Worm (Caenorhabditis elegans): ENCODE results near the gene hgap-2.

hgap-2 gene

DNA sequence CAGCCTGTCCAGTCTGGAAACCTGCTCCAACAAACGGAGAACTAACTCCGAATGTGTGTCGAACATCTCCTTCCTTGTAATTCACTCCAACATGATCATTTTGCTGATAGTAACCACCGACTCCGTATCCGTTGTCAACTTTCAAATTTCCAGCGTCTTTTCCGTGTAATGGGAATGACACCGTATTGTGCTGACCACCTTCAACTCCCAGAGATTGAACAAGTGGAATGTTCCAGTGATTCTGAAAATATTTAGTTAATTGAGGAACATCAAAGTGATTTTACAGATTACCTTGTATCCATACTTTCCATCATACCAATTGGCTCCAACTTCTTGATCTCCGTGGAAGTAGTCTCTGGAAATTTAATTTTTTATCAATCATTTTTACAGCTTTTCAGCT is 56.8 kb downstream of the hgap-2 start:
- TF ChIP-seq skn-1 (tag; optimal IDR thresholded peaks at IDR 0.05) (no peak), lin-13 (GFP tag; optimal IDR thresholded peaks at IDR 0.05) (no peak), mep-1 (tag; optimal IDR thresholded peaks at IDR 0.05) (no peak), nhr-19 (GFP tag; conservative IDR thresholded peaks at IDR 0.05) (no peak), jun-1 (tag; optimal IDR thresholded peaks at IDR 0.05) (no peak), snpc-4 (tag; optimal IDR thresholded peaks at IDR 0.05) (no peak), unc-98 (GFP tag; IDR thresholded peaks at IDR 0.05) (no peak), aha-1 (tag; optimal IDR thresholded peaks at IDR 0.05) (no peak), sup-37 (GFP tag; optimal IDR thresholded peaks at IDR 0.05) (no peak)

DNA sequence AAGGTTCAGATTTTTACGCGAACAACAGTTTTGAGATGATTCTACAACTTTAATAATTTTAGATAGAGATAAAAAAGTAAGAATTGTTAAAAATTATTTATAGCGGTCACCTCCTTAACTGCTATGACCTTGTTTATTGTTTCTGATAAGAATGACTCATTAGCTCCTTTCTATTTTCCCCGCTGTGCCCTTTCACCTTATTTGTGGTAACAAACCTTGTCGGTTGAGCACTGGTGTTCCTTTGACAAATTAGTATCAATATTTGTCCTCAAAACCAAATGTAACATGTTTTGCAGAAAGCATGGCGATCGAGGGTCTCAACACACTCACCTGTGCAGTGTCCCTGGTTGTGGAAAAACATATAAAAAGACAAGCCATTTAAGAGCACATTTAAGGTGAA is 58.1 kb downstream of the hgap-2 start:
- no peak for TF ChIP-seq xbp-1 (tag; optimal IDR thresholded peaks at IDR 0.05)
- TF ChIP-seq efl-1 (optimal IDR thresholded peaks at IDR 0.05), result no peak
- TF ChIP-seq efl-1 (GFP tag; optimal IDR thresholded peaks at IDR 0.05 in 1 of 2), result peak in 1 of 2 experiments; percentile 51

DNA sequence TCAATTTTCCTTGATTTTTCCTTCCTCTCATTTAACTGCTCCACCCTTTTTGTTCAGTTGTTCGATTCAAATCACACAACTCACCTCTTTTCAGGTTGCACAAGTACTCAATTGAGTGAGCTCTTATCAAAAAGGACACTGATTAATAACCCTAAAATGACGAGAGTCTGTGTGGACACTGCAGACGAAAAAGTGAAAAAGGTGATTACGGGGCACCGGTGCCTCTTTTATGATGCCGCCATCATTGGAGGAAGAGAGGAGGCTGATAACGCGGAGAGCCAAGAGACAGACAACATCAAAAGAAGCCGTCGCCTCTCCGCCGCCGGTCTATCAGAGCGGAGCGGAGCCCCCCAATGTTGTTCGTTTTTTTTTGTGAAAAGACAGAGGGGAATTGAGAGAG is 59.6 kb downstream of the hgap-2 start, which contains the start of gene sptf-2:
TSS of gene sptf-2 (plus strand) at position 297 of the 400 bp plus-strand sequence.
- TF ChIP-seq fos-1 (tag; optimal IDR thresholded peaks at IDR 0.05) (no peak), elt-2 (tag; optimal IDR thresholded peaks at IDR 0.05) (peak; percentile 91), snpc-4 (tag; optimal IDR thresholded peaks at IDR 0.05) (no peak), lin-15B (tag; optimal IDR thresholded peaks at IDR 0.05) (no peak), pqm-1 (tag; optimal IDR thresholded peaks at IDR 0.05) (peak; percentile 89), zip-4 (GFP tag; optimal IDR thresholded peaks at IDR 0.05) (no peak), xbp-1 (tag; optimal IDR thresholded peaks at IDR 0.05) (no peak), dsc-1 (tag; optimal IDR thresholded peaks at IDR 0.05) (no peak), ets-5 (GFP tag; IDR thresholded peaks at IDR 0.05) (no peak), jun-1 (tag; optimal IDR thresholded peaks at IDR 0.05) (peak; percentile 34), efl-1 (optimal IDR thresholded peaks at IDR 0.05) (no peak), efl-1 (GFP tag; optimal IDR thresholded peaks at IDR 0.05 in 1 of 2) (peak in 1 of 2 experiments; percentile 88), lin-35 (GFP tag; optimal IDR thresholded peaks at IDR 0.05) (peak in 1 of 2 experiments; percentile 21), ztf-11 (tag; optimal IDR thresholded peaks at IDR 0.05) (no peak), hlh-17 (GFP tag; optimal IDR thresholded peaks at IDR 0.05; ENCODE audit: borderline replicate concordance) (no peak), irx-1 (tag; optimal IDR thresholded peaks at IDR 0.05) (no peak), ceh-88 (GFP tag; IDR thresholded peaks at IDR 0.05) (no peak), ceh-82 (tag; optimal IDR thresholded peaks at IDR 0.05) (no peak)

DNA sequence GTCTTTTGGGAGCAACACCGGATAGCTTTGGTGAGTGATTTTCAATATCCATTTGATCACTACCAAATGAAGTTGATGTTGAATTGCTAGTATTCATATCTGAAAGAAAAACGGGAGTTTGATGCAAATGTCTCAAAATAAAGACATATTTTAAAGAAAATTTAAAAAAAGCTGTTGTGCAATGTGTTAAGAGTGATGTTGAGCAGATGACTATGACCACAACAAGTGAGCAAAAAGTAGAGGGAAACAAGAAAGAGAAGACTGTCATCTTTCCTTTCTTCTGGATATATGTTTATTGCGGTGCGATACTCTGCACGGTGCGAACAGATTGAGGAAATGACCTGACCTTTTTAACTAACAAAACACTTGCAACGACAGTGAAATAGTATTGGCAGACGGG is 61.3 kb downstream of the hgap-2 start, which contains the start of gene T22C8.4:
TSS of gene T22C8.4 (minus strand) at position 101 of the 400 bp plus-strand sequence.
- TF ChIP-seq unc-30 (tag; optimal IDR thresholded peaks at IDR 0.05), result no peak
- TF ChIP-seq elt-2 (tag; optimal IDR thresholded peaks at IDR 0.05), result no peak
- no peak for TF ChIP-seq isw-1 (GFP tag; IDR thresholded peaks at IDR 0.05)
- no peak for TF ChIP-seq sox-4 (tag; optimal IDR thresholded peaks at IDR 0.05)
- TF ChIP-seq lin-39 (tag; optimal IDR thresholded peaks at IDR 0.05), result no peak
- TF ChIP-seq snpc-4 (tag; optimal IDR thresholded peaks at IDR 0.05), result no peak
- TF ChIP-seq rnt-1 (tag; optimal IDR thresholded peaks at IDR 0.05), result no peak
- no peak for TF ChIP-seq aly-2 (tag; optimal IDR thresholded peaks at IDR 0.05)
- no peak for TF ChIP-seq zip-4 (GFP tag; optimal IDR thresholded peaks at IDR 0.05)
- no peak for TF ChIP-seq fkh-10 (GFP tag; optimal IDR thresholded peaks at IDR 0.05)
- no peak for TF ChIP-seq zag-1 (tag; optimal IDR thresholded peaks at IDR 0.05)
- no peak for TF ChIP-seq C34B4.2 (tag; optimal IDR thresholded peaks at IDR 0.05)
- no peak for TF ChIP-seq sup-37 (GFP tag; optimal IDR thresholded peaks at IDR 0.05)
- TF ChIP-seq Y116A8C.19 (tag; optimal IDR thresholded peaks at IDR 0.05; ENCODE audit: borderline replicate concordance), result no peak
- no peak for TF ChIP-seq nhr-28 (tag; optimal IDR thresholded peaks at IDR 0.05)
- TF ChIP-seq F16B12.6 (tag; optimal IDR thresholded peaks at IDR 0.05), result no peak
- TF ChIP-seq snu-23 (GFP tag; optimal IDR thresholded peaks at IDR 0.05), result no peak
- TF ChIP-seq ama-1 (optimal IDR thresholded peaks at IDR 0.05), result no peak
- TF ChIP-seq dsc-1 (tag; optimal IDR thresholded peaks at IDR 0.05), result no peak
- no peak for TF ChIP-seq nhr-237 (tag; optimal IDR thresholded peaks at IDR 0.05)
